Worm (Caenorhabditis elegans): ENCODE results near the gene rsef-1.

- TF ChIP-seq flt-1 (GFP tag; IDR thresholded peaks at IDR 0.05) (no peak), ztf-29 (GFP tag; IDR thresholded peaks at IDR 0.05) (no peak), med-1 (GFP tag; optimal IDR thresholded peaks at IDR 0.05; ENCODE audit: insufficient read depth) (no peak), tab-1 (GFP tag; IDR thresholded peaks at IDR 0.05) (no peak), cog-1 (tag; optimal IDR thresholded peaks at IDR 0.05) (no peak)
Measured at ce11 chrX:3080825-3081224, 21.6 kb upstream of the rsef-1 start, which contains the start of gene twk-16.

Data from whole organism, midembryonic.